Worm (Caenorhabditis elegans): ENCODE results near the gene Y38H6A.1.

DNA sequence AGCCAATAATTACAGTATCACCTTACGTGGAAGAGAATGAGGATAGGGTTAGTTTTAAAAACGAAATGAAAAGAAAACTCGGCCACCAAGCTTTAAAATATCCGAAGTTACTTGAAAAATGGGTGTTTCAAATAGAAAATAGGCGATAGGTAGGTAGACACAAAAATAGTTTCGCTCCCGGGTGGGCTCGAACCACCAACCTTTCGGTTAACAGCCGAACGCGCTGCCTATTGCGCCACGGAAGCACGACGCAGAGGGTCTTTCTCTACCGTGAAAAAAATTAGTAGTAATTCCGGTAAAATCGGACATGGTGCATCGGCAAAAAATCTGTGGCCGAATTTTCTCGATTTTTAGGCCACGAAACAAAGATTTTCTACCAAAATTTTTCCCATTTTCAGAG is 22.1 kb downstream of the Y38H6A.1 start:
- TF ChIP-seq aptf-3 (GFP tag; IDR thresholded peaks at IDR 0.05), result no peak
- no peak for TF ChIP-seq nhr-27 (tag; optimal IDR thresholded peaks at IDR 0.05)
- TF ChIP-seq pha-4 (tag; optimal IDR thresholded peaks at IDR 0.05), result no peak
- no peak for TF ChIP-seq lsy-27 (tag; optimal IDR thresholded peaks at IDR 0.05; ENCODE audit: borderline replicate concordance, insufficient read depth)
- no peak for TF ChIP-seq ztf-6 (GFP tag; IDR thresholded peaks at IDR 0.05)
- no peak for TF ChIP-seq snpc-4 (GFP tag; optimal IDR thresholded peaks at IDR 0.05)
- no peak for TF ChIP-seq snpc-4 (tag; optimal IDR thresholded peaks at IDR 0.05)
- TF ChIP-seq unc-62 (GFP tag; optimal IDR thresholded peaks at IDR 0.05), result no peak

Data from whole organism, young adult.